Fruit fly (Drosophila melanogaster) whole organism, prepupa: ENCODE data around the gene CG42835.

Experiments used
- Blimp-1 ChIP-seq: fragments of 200-800 bp; sonication (Bioruptor generic); optimal IDR thresholded peaks from 3 replicates; lab custom pipeline; 2017; ENCODE audit warnings: missing biosample characterization, missing genetic modification characterization, mild to moderate bottlenecking, moderate library complexity, missing genetic modification reagents
- CG10631 ChIP-seq: fragments of 200-800 bp; sonication (Bioruptor generic); optimal IDR thresholded peaks from 2 replicates; lab custom pipeline; 2016; ENCODE audit warnings: missing biosample characterization, missing genetic modification characterization
- CG10669 ChIP-seq: fragments of 200-800 bp; sonication (Bioruptor generic); optimal IDR thresholded peaks from 3 replicates; lab custom pipeline; 2018; ENCODE audit warnings: missing biosample characterization, mild to moderate bottlenecking, missing genetic modification characterization, moderate library complexity
- CG11294 ChIP-seq: fragments of 200-800 bp; sonication (Bioruptor generic); IDR thresholded peaks from 2 replicates; pipeline ENCODE4 v1.3.6; 2022; ENCODE audit warnings: missing biosample characterization, missing genetic modification characterization
- CG11762 ChIP-seq: fragments of 200-800 bp; sonication (Bioruptor generic); optimal IDR thresholded peaks from 3 replicates; lab custom pipeline; 2016; ENCODE audit warnings: missing biosample characterization, missing genetic modification characterization; ENCODE audit not compliant: insufficient read depth
- CG15336 ChIP-seq: fragments of 200-800 bp; sonication (Bioruptor generic); IDR thresholded peaks from 2 replicates; pipeline ENCODE4 v1.3.6; 2022; ENCODE audit warnings: missing biosample characterization, missing genetic modification characterization
- CG1621 ChIP-seq: fragments of 200-800 bp; sonication (Bioruptor generic); optimal IDR thresholded peaks from 3 replicates; lab custom pipeline; 2018; ENCODE audit warnings: missing biosample characterization, mild to moderate bottlenecking, missing genetic modification characterization
- CG16779 ChIP-seq: fragments of 200-800 bp; sonication (Bioruptor generic); optimal IDR thresholded peaks from 3 replicates; lab custom pipeline; 2017; ENCODE audit warnings: missing biosample characterization, mild to moderate bottlenecking, missing genetic modification characterization
- CG3032 ChIP-seq: fragments of 200-800 bp; optimal IDR thresholded peaks from 2 replicates; lab custom pipeline; 2019; ENCODE audit warnings: missing biosample characterization, mild to moderate bottlenecking, missing genetic modification characterization, moderate library complexity
- CG31627 ChIP-seq: fragments of 200-800 bp; sonication (Bioruptor generic); optimal IDR thresholded peaks from 3 replicates; lab custom pipeline; 2016; ENCODE audit warnings: missing biosample characterization, missing genetic modification characterization
- CG34406 ChIP-seq: fragments of 200-800 bp; sonication (Bioruptor generic); optimal IDR thresholded peaks from 3 replicates; lab custom pipeline; 2016; ENCODE audit warnings: missing biosample characterization, missing genetic modification characterization
- CG3919 ChIP-seq: fragments of 200-800 bp; sonication (Bioruptor generic); optimal IDR thresholded peaks from 3 replicates; lab custom pipeline; 2016; ENCODE audit warnings: missing biosample characterization, missing genetic modification characterization
- CG4318 ChIP-seq: fragments of 200-800 bp; sonication (Bioruptor generic); optimal IDR thresholded peaks from 3 replicates; lab custom pipeline; 2017; ENCODE audit warnings: missing biosample characterization, mild to moderate bottlenecking, missing genetic modification characterization
- CG6276 ChIP-seq: fragments of 200-800 bp; sonication (Bioruptor generic); optimal IDR thresholded peaks from 2 replicates; lab custom pipeline; 2017; ENCODE audit warnings: missing biosample characterization, mild to moderate bottlenecking, missing genetic modification characterization
- CG6792 ChIP-seq: fragments of 200-800 bp; sonication (Bioruptor generic); optimal IDR thresholded peaks from 3 replicates; lab custom pipeline; 2016; ENCODE audit warnings: missing biosample characterization, missing genetic modification characterization
- CG6854 ChIP-seq: fragments of 200-800 bp; sonication (Bioruptor generic); optimal IDR thresholded peaks from 2 replicates; lab custom pipeline; 2017; ENCODE audit warnings: missing biosample characterization, mild to moderate bottlenecking, missing genetic modification characterization
- CG7368 ChIP-seq: fragments of 200-800 bp; sonication (Bioruptor generic); optimal IDR thresholded peaks from 3 replicates; lab custom pipeline; 2016; ENCODE audit warnings: missing biosample characterization, missing genetic modification characterization
- CG8119 ChIP-seq: fragments of 200-800 bp; sonication (Bioruptor generic); IDR thresholded peaks from 3 replicates; pipeline ENCODE4 v1.3.6; 2022; ENCODE audit warnings: missing biosample characterization, missing genetic modification characterization
- CG8319 ChIP-seq: fragments of 200-800 bp; sonication (Bioruptor generic); optimal IDR thresholded peaks from 3 replicates; lab custom pipeline; 2016; ENCODE audit warnings: missing biosample characterization, missing genetic modification characterization
- CG8632 ChIP-seq: fragments of 200-800 bp; sonication (Bioruptor generic); optimal IDR thresholded peaks from 3 replicates; lab custom pipeline; 2016; ENCODE audit warnings: missing biosample characterization, missing genetic modification characterization
- CG9139 ChIP-seq: fragments of 200-800 bp; sonication (Bioruptor generic); optimal IDR thresholded peaks from 3 replicates; lab custom pipeline; 2017; ENCODE audit warnings: missing biosample characterization, mild to moderate bottlenecking, missing genetic modification characterization
- Eip75B ChIP-seq: fragments of 200-800 bp; sonication (Bioruptor generic); optimal IDR thresholded peaks from 3 replicates; lab custom pipeline; 2016; ENCODE audit warnings: missing biosample characterization, missing genetic modification characterization
- Eip78C ChIP-seq: fragments of 200-800 bp; sonication (Bioruptor generic); peaks from one replicate; lab custom pipeline; 2016; ENCODE audit warnings: missing biosample characterization, missing genetic modification characterization
- Ets21C ChIP-seq: fragments of 200-800 bp; sonication (Bioruptor generic); optimal IDR thresholded peaks from 3 replicates; lab custom pipeline; 2016; ENCODE audit warnings: missing biosample characterization, missing genetic modification characterization
- Gug ChIP-seq: fragments of 200-800 bp; sonication (Bioruptor generic); IDR thresholded peaks from 2 replicates; pipeline ENCODE4 v1.3.6; 2022; ENCODE audit warnings: missing biosample characterization, missing genetic modification characterization
- Hr38 ChIP-seq: sonication (Bioruptor generic); optimal IDR thresholded peaks from 2 replicates; lab custom pipeline; 2016; ENCODE audit warnings: missing biosample characterization, missing genetic modification characterization
- Hr39 ChIP-seq: fragments of 200-800 bp; sonication (Bioruptor generic); optimal IDR thresholded peaks from 2 replicates; lab custom pipeline; 2016; ENCODE audit warnings: missing biosample characterization, missing genetic modification characterization
- Hr4 ChIP-seq: fragments of 200-800 bp; sonication (Bioruptor generic); optimal IDR thresholded peaks from 3 replicates; lab custom pipeline; 2016; ENCODE audit warnings: missing biosample characterization, missing genetic modification characterization
- Lpt ChIP-seq: fragments of 200-800 bp; sonication (Bioruptor generic); optimal IDR thresholded peaks from 3 replicates; lab custom pipeline; 2016; ENCODE audit warnings: missing biosample characterization, missing genetic modification characterization
- Met ChIP-seq: fragments of 200-800 bp; sonication (Bioruptor generic); optimal IDR thresholded peaks from 3 replicates; lab custom pipeline; 2016; ENCODE audit warnings: missing biosample characterization, missing genetic modification characterization
- OdsH ChIP-seq: fragments of 200-800 bp; sonication (Bioruptor generic); optimal IDR thresholded peaks from 3 replicates; lab custom pipeline; 2016; ENCODE audit warnings: missing biosample characterization, missing genetic modification characterization
- Smox ChIP-seq: fragments of 200-800 bp; sonication (Bioruptor generic); optimal IDR thresholded peaks from 3 replicates; lab custom pipeline; 2016; ENCODE audit warnings: missing biosample characterization, missing genetic modification characterization
- Sox14 ChIP-seq: fragments of 200-800 bp; sonication (Bioruptor generic); optimal IDR thresholded peaks from 3 replicates; lab custom pipeline; 2016; ENCODE audit warnings: missing biosample characterization, missing genetic modification characterization
- Sox15 ChIP-seq: fragments of 200-800 bp; sonication (Bioruptor generic); optimal IDR thresholded peaks from 3 replicates; lab custom pipeline; 2016; ENCODE audit warnings: missing biosample characterization, missing genetic modification characterization
- achi ChIP-seq: fragments of 200-800 bp; sonication (Bioruptor generic); optimal IDR thresholded peaks from 3 replicates; lab custom pipeline; 2016; ENCODE audit warnings: missing biosample characterization, missing genetic modification characterization
- acj6 ChIP-seq: fragments of 200-800 bp; sonication (Bioruptor generic); optimal IDR thresholded peaks from 3 replicates; lab custom pipeline; 2016; ENCODE audit warnings: missing biosample characterization, missing genetic modification characterization
- cyc ChIP-seq: fragments of 200-800 bp; sonication (Bioruptor generic); optimal IDR thresholded peaks from 3 replicates; lab custom pipeline; 2016; ENCODE audit warnings: missing biosample characterization, missing genetic modification characterization
- dac ChIP-seq: fragments of 200-800 bp; sonication (Bioruptor generic); optimal IDR thresholded peaks from 2 replicates; lab custom pipeline; 2017; ENCODE audit warnings: missing biosample characterization, mild to moderate bottlenecking, missing genetic modification characterization
- dsx ChIP-seq: fragments of 200-800 bp; optimal IDR thresholded peaks from 3 replicates; lab custom pipeline; 2019; ENCODE audit warnings: missing biosample characterization, mild to moderate bottlenecking, missing genetic modification characterization, moderate library complexity; ENCODE audit not compliant: poor library complexity, severe bottlenecking
- esn ChIP-seq: fragments of 200-800 bp; sonication (Bioruptor generic); optimal IDR thresholded peaks from 2 replicates; lab custom pipeline; 2016; ENCODE audit warnings: missing biosample characterization, mild to moderate bottlenecking, missing genetic modification characterization, moderate library complexity
- fd59A ChIP-seq: fragments of 200-800 bp; sonication (Bioruptor generic); optimal IDR thresholded peaks from 2 replicates; lab custom pipeline; 2017; ENCODE audit warnings: missing biosample characterization, mild to moderate bottlenecking, missing genetic modification characterization, missing genetic modification reagents
- fd85E ChIP-seq: fragments of 200-800 bp; sonication (Bioruptor generic); optimal IDR thresholded peaks from 3 replicates; lab custom pipeline; 2016; ENCODE audit warnings: missing biosample characterization, missing genetic modification characterization
- fkh ChIP-seq: fragments of 200-800 bp; sonication (Bioruptor generic); optimal IDR thresholded peaks from 3 replicates; lab custom pipeline; 2017; ENCODE audit warnings: missing biosample characterization, mild to moderate bottlenecking, missing genetic modification characterization, moderate library complexity
- lz ChIP-seq: fragments of 200-800 bp; sonication (Bioruptor generic); optimal IDR thresholded peaks from 3 replicates; lab custom pipeline; 2016; ENCODE audit warnings: missing biosample characterization, missing genetic modification characterization
- net ChIP-seq: fragments of 200-800 bp; sonication (Bioruptor generic); optimal IDR thresholded peaks from 3 replicates; lab custom pipeline; 2016; ENCODE audit warnings: missing biosample characterization, missing genetic modification characterization
- pdm3 ChIP-seq: fragments of 200-800 bp; sonication (Bioruptor generic); optimal IDR thresholded peaks from 3 replicates; lab custom pipeline; 2016; ENCODE audit warnings: missing biosample characterization, missing genetic modification characterization
- salr ChIP-seq, 2 experiments: fragments of 200-800 bp; sonication (Bioruptor generic); optimal IDR thresholded peaks; 3 replicates each; lab custom pipeline; 2016 to 2018; ENCODE audit warnings: missing biosample characterization in 2 of 2, missing genetic modification characterization in 2 of 2, mild to moderate bottlenecking in 1 of 2
- ss ChIP-seq, 2 experiments: fragments of 200-800 bp; sonication (Bioruptor generic); optimal IDR thresholded peaks; 2 replicates in 1 of 2; 3 replicates in 1 of 2; lab custom pipeline; 2017 to 2018; ENCODE audit warnings: mild to moderate bottlenecking in 2 of 2, missing biosample characterization in 2 of 2, missing genetic modification characterization in 2 of 2, moderate library complexity in 1 of 2
- svp ChIP-seq: fragments of 200-800 bp; sonication (Bioruptor generic); peaks from one replicate; lab custom pipeline; 2016; ENCODE audit warnings: missing biosample characterization, missing genetic modification characterization
- vri ChIP-seq: fragments of 200-800 bp; sonication (Bioruptor generic); optimal IDR thresholded peaks from 3 replicates; lab custom pipeline; 2016; ENCODE audit warnings: missing biosample characterization, mild to moderate bottlenecking, missing genetic modification characterization

Gene CG42835

dm6 chr3R:17401289-17401752 lies 19.1 kb upstream of the CG42835 start (continued):
- TF ChIP-seq CG10631 (GFP tag; lab: Kevin White, UChicago) (peak; percentile 28), fd85E (GFP tag; lab: Kevin White, UChicago) (no peak), Eip78C (peak; percentile 50), CG15336 (peak; percentile 53), ss (GFP tag; optimal IDR thresholded peaks at IDR 0.05; lab: Kevin White, UChicago) (no peak), CG4318 (GFP tag; lab: Kevin White, UChicago) (no peak), CG16779 (tag; lab: Kevin White, UChicago) (no peak), Met (GFP tag; lab: Kevin White, UChicago) (peak; percentile 41), CG10669 (GFP tag; lab: Kevin White, UChicago) (no peak), CG11294 (GFP tag; lab: Robert Waterston, UW) (no peak), dsx (no peak), fd59A (GFP tag; lab: Kevin White, UChicago) (no peak), CG6276 (GFP tag; lab: Kevin White, UChicago) (no peak), CG31627 (GFP tag; lab: Kevin White, UChicago) (peak; percentile 46), CG1621 (no peak), CG3032 (tag; lab: Kevin White, UChicago) (peak; percentile 24), CG8632 (GFP tag; lab: Kevin White, UChicago) (no peak), achi (GFP tag; lab: Kevin White, UChicago) (peak; percentile 28), CG6792 (GFP tag; lab: Kevin White, UChicago) (no peak), Lpt (GFP tag; lab: Kevin White, UChicago) (no peak)

- TF ChIP-seq dac (GFP tag; lab: Kevin White, UChicago), result peak; percentile 27
- TF ChIP-seq CG11294 (GFP tag; lab: Robert Waterston, UW), result no peak
- peak; percentile 6 for TF ChIP-seq CG34406 (GFP tag; lab: Kevin White, UChicago)
- TF ChIP-seq CG6854 (GFP tag; lab: Kevin White, UChicago), result no peak
- TF ChIP-seq Gug, result no peak
- peak; percentile 54 for TF ChIP-seq Met (GFP tag; lab: Kevin White, UChicago)
- peak; percentile 62 for TF ChIP-seq esn (GFP tag; lab: Kevin White, UChicago)
- peak; percentile 55 for TF ChIP-seq lz (GFP tag; lab: Kevin White, UChicago)
- TF ChIP-seq Eip75B (GFP tag; lab: Kevin White, UChicago), result peak; percentile 30
- TF ChIP-seq Smox (GFP tag; lab: Kevin White, UChicago), result peak; percentile 30
- TF ChIP-seq CG10631 (GFP tag; lab: Kevin White, UChicago), result peak; percentile 7
- peak; percentile 49 for TF ChIP-seq net (GFP tag; lab: Kevin White, UChicago)
- peak; percentile 23 for TF ChIP-seq CG6792 (GFP tag; lab: Kevin White, UChicago)
- peak; percentile 35 for TF ChIP-seq vri (GFP tag; lab: Kevin White, UChicago)
- TF ChIP-seq fkh (GFP tag; lab: Kevin White, UChicago), result peak; percentile 1
- TF ChIP-seq svp (GFP tag; lab: Kevin White, UChicago), result peak; percentile 68
- TF ChIP-seq CG8319 (GFP tag; lab: Kevin White, UChicago), result peak; percentile 38
- TF ChIP-seq Eip78C, result peak; percentile 76
- TF ChIP-seq CG31627 (GFP tag; lab: Kevin White, UChicago), result peak; percentile 58
- peak; percentile 52 for TF ChIP-seq Sox14 (GFP tag; lab: Kevin White, UChicago)
- no peak for TF ChIP-seq CG6276 (GFP tag; lab: Kevin White, UChicago)
- peak; percentile 31 for TF ChIP-seq Hr4
- TF ChIP-seq CG3919 (GFP tag; lab: Kevin White, UChicago), result peak; percentile 69
- TF ChIP-seq Hr39 (GFP tag; lab: Kevin White, UChicago), result peak; percentile 64
- TF ChIP-seq acj6 (GFP tag; lab: Kevin White, UChicago), result peak; percentile 33
- peak; percentile 51 for TF ChIP-seq OdsH (GFP tag; lab: Kevin White, UChicago)
- TF ChIP-seq pdm3 (GFP tag; lab: Kevin White, UChicago), result peak; percentile 65
- peak; percentile 4 for TF ChIP-seq Ets21C (GFP tag; lab: Kevin White, UChicago)
- TF ChIP-seq cyc (GFP tag; lab: Kevin White, UChicago), result peak; percentile 63
- TF ChIP-seq Sox15, result no peak
- TF ChIP-seq CG8119 (GFP tag; lab: Robert Waterston, UW), result no peak
- TF ChIP-seq salr (GFP tag; optimal IDR thresholded peaks at IDR 0.05; lab: Kevin White, UChicago), result no peak
- TF ChIP-seq Blimp-1 (GFP tag; lab: Kevin White, UChicago), result no peak
- peak; percentile 8 for TF ChIP-seq CG7368 (GFP tag; lab: Kevin White, UChicago)
- peak; percentile 15 for TF ChIP-seq CG11762
- TF ChIP-seq CG9139 (GFP tag; lab: Kevin White, UChicago), result peak; percentile 9
- no peak for TF ChIP-seq Hr38 (GFP tag; lab: Kevin White, UChicago)
These were observed 18.0 kb upstream of the CG42835 start, which contains the start of gene Sur-8 for dm6 chr3R:17402434-17402833. Sur-8 (minus strand) TSS chr3R:17402515.
